Worm (Caenorhabditis elegans) whole organism, L4 larva: ENCODE measurements around the gene Y38E10A.28.

Source experiments
- D1046.2 ChIP-seq: fragments of 200-800 bp; sonication (Bioruptor generic); IDR thresholded peaks from 2 replicates; pipeline ENCODE4 v1.3.6; 2022; ENCODE audit warnings: missing genetic modification characterization, missing compliant biosample characterization
- F26F4.8 ChIP-seq: fragments of 200-800 bp; sonication (Bioruptor generic); conservative IDR thresholded peaks from 2 replicates; pipeline ENCODE4 v1.3.6; 2022; ENCODE audit warnings: missing genetic modification characterization, missing compliant biosample characterization
- F37D6.2 ChIP-seq: sonication (generic microtip); optimal IDR thresholded peaks from 2 replicates; lab custom pipeline; 2016; ENCODE audit warnings: mild to moderate bottlenecking, missing genetic modification characterization, missing compliant biosample characterization
- T20F7.1 ChIP-seq: fragments of 200-800 bp; sonication (Bioruptor generic); optimal IDR thresholded peaks from 2 replicates; lab custom pipeline; 2018; ENCODE audit warnings: mild to moderate bottlenecking, missing genetic modification characterization, missing compliant biosample characterization
- Y48G9A.11 ChIP-seq: fragments of 200-800 bp; sonication (Bioruptor generic); IDR thresholded peaks from 2 replicates; pipeline ENCODE4 v1.3.6; 2022; ENCODE audit warnings: missing genetic modification reagents, missing genetic modification characterization, missing compliant biosample characterization
- Y5F2A.4 ChIP-seq: fragments of 200-800 bp; sonication (Bioruptor generic); optimal IDR thresholded peaks from 2 replicates; lab custom pipeline; 2018; ENCODE audit warnings: mild to moderate bottlenecking, missing genetic modification characterization, missing compliant biosample characterization
- aha-1 ChIP-seq: fragments of 150-350 bp; peaks from one replicate; lab custom pipeline; 2014; ENCODE audit warnings: missing biosample characterization, missing genetic modification characterization
- attf-4 ChIP-seq: sonication (generic microtip); optimal IDR thresholded peaks from 3 replicates; lab custom pipeline; 2017; ENCODE audit warnings: missing biosample characterization, missing genetic modification characterization
- ceh-20 ChIP-seq: fragments of 200-800 bp; sonication (Bioruptor generic); IDR thresholded peaks from 2 replicates; pipeline ENCODE4 v1.3.6; 2022; ENCODE audit warnings: missing genetic modification reagents, missing genetic modification characterization, missing compliant biosample characterization
- ces-1 ChIP-seq: fragments of 150-350 bp; sonication (generic microtip); optimal IDR thresholded peaks from 4 replicates; lab custom pipeline; 2014; ENCODE audit warnings: missing biosample characterization, missing genetic modification reagents, missing genetic modification characterization
- cey-2 ChIP-seq: sonication (generic microtip); optimal IDR thresholded peaks from 3 replicates; lab custom pipeline; 2017; ENCODE audit warnings: missing genetic modification characterization, mild to moderate bottlenecking, missing compliant biosample characterization, antibody characterized with exemption, borderline replicate concordance; ENCODE audit not compliant: insufficient read depth
- daf-16 ChIP-seq, 3 experiments: sonication (generic microtip); optimal IDR thresholded peaks; 2 replicates each; lab custom pipeline; 2016 to 2017; ENCODE audit warnings: missing genetic modification characterization in 3 of 3, missing genetic modification reagents in 3 of 3, mild to moderate bottlenecking in 2 of 3, missing compliant biosample characterization in 2 of 3, missing biosample characterization in 1 of 3, moderate library complexity in 1 of 3
- daf-19 ChIP-seq: fragments of 200-800 bp; sonication (Bioruptor generic); conservative IDR thresholded peaks from 2 replicates; pipeline ENCODE4 v1.3.6; 2022; ENCODE audit warnings: missing genetic modification characterization, missing compliant biosample characterization
- dmd-8 ChIP-seq: fragments of 200-800 bp; sonication (Bioruptor generic); IDR thresholded peaks from 2 replicates; pipeline ENCODE4 v1.3.6; 2022; ENCODE audit warnings: missing genetic modification characterization, missing compliant biosample characterization
- dmd-9 ChIP-seq: fragments of 200-800 bp; sonication (Bioruptor generic); IDR thresholded peaks from 2 replicates; pipeline ENCODE4 v1.3.6; 2022; ENCODE audit warnings: missing genetic modification reagents, missing genetic modification characterization, missing compliant biosample characterization
- dpl-1 ChIP-seq: fragments of 150-350 bp; optimal IDR thresholded peaks from 2 replicates; lab custom pipeline; 2014; ENCODE audit warnings: missing biosample characterization, missing genetic modification reagents, missing genetic modification characterization
- duxl-1 ChIP-seq: sonication (generic microtip); optimal IDR thresholded peaks from 2 replicates; lab custom pipeline; 2016; ENCODE audit warnings: mild to moderate bottlenecking, missing genetic modification characterization, moderate library complexity, missing compliant biosample characterization; ENCODE audit not compliant: poor library complexity
- egl-27 ChIP-seq: sonication (generic microtip); optimal IDR thresholded peaks from 3 replicates; lab custom pipeline; 2017; ENCODE audit warnings: missing biosample characterization, missing genetic modification reagents, missing genetic modification characterization
- fos-1 ChIP-seq: fragments of 150-350 bp; optimal IDR thresholded peaks from 2 replicates; lab custom pipeline; 2014; ENCODE audit warnings: missing biosample characterization, missing genetic modification characterization
- hif-1 ChIP-seq, 2 experiments: sonication (generic microtip); optimal IDR thresholded peaks; 2 replicates each; lab custom pipeline; 2016 to 2017; ENCODE audit warnings: missing compliant biosample characterization in 2 of 2, missing genetic modification characterization in 2 of 2, missing genetic modification reagents in 2 of 2, missing genotype in 2 of 2, mild to moderate bottlenecking in 1 of 2
- hlh-11 ChIP-seq: fragments of 200-800 bp; sonication (Bioruptor generic); optimal IDR thresholded peaks from 2 replicates; lab custom pipeline; 2018; ENCODE audit warnings: mild to moderate bottlenecking, missing genetic modification characterization, missing compliant biosample characterization
- hlh-30 ChIP-seq: sonication (generic microtip); optimal IDR thresholded peaks from 2 replicates; lab custom pipeline; 2017; ENCODE audit warnings: antibody characterized with exemption, mild to moderate bottlenecking, missing genetic modification characterization, missing compliant biosample characterization; ENCODE audit not compliant: insufficient read depth
- lin-39 ChIP-seq: fragments of 150-350 bp; optimal IDR thresholded peaks from 2 replicates; lab custom pipeline; 2014; ENCODE audit warnings: missing biosample characterization, missing genetic modification reagents, missing genetic modification characterization
- mdl-1 ChIP-seq, 2 experiments: fragments of 150-350 bp in 1 of 2; sonication (generic microtip) in 1 of 2; optimal IDR thresholded peaks; 2 replicates each; lab custom pipeline; 2014 to 2017; ENCODE audit warnings: missing biosample characterization in 2 of 2, missing genetic modification characterization in 2 of 2
- nhr-10 ChIP-seq: fragments of 150-350 bp; optimal IDR thresholded peaks from 2 replicates; lab custom pipeline; 2014; ENCODE audit warnings: missing biosample characterization, missing genetic modification characterization
- nhr-102 ChIP-seq: sonication (generic microtip); optimal IDR thresholded peaks from 2 replicates; lab custom pipeline; 2016; ENCODE audit warnings: mild to moderate bottlenecking, missing genetic modification characterization, moderate library complexity, missing compliant biosample characterization
- nhr-111 ChIP-seq: fragments of 200-800 bp; sonication (Bioruptor generic); optimal IDR thresholded peaks from 2 replicates; lab custom pipeline; 2018; ENCODE audit warnings: mild to moderate bottlenecking, missing genetic modification characterization, missing compliant biosample characterization
- nhr-25 ChIP-seq: sonication (generic microtip); optimal IDR thresholded peaks from 2 replicates; lab custom pipeline; 2017; ENCODE audit warnings: missing genetic modification characterization, mild to moderate bottlenecking, missing compliant biosample characterization, antibody characterized with exemption, moderate library complexity, borderline replicate concordance; ENCODE audit not compliant: insufficient read depth
- nhr-6 ChIP-seq: fragments of 150-350 bp; optimal IDR thresholded peaks from 2 replicates; lab custom pipeline; 2014; ENCODE audit warnings: missing biosample characterization, missing genetic modification characterization
- nhr-76 ChIP-seq: fragments of 150-350 bp; optimal IDR thresholded peaks from 2 replicates; lab custom pipeline; 2014; ENCODE audit warnings: missing biosample characterization, missing genetic modification characterization
- nhr-77 ChIP-seq: fragments of 150-350 bp; optimal IDR thresholded peaks from 2 replicates; lab custom pipeline; 2014; ENCODE audit warnings: missing biosample characterization, missing genetic modification characterization
- php-3 ChIP-seq: fragments of 200-800 bp; sonication (Bioruptor generic); IDR thresholded peaks from 2 replicates; pipeline ENCODE4 v1.3.6; 2022; ENCODE audit warnings: missing genetic modification reagents, missing genetic modification characterization, missing compliant biosample characterization
- pqm-1 ChIP-seq: sonication (generic microtip); optimal IDR thresholded peaks from 2 replicates; lab custom pipeline; 2017; ENCODE audit warnings: missing biosample characterization, missing genetic modification characterization
- set-16 ChIP-seq: fragments of 200-800 bp; sonication (Bioruptor generic); IDR thresholded peaks from 2 replicates; pipeline ENCODE4 v1.3.6; 2022; ENCODE audit warnings: missing genetic modification reagents, missing genetic modification characterization, missing compliant biosample characterization
- snpc-4 ChIP-seq: fragments of 150-350 bp; optimal IDR thresholded peaks from 2 replicates; lab custom pipeline; 2014; ENCODE audit warnings: missing biosample characterization, missing genetic modification characterization
- spr-1 ChIP-seq: sonication (generic microtip); optimal IDR thresholded peaks from 2 replicates; lab custom pipeline; 2016; ENCODE audit warnings: mild to moderate bottlenecking, missing genetic modification characterization, missing compliant biosample characterization
- spr-3 ChIP-seq: fragments of 200-800 bp; sonication (Bioruptor generic); optimal IDR thresholded peaks from 2 replicates; lab custom pipeline; 2018; ENCODE audit warnings: mild to moderate bottlenecking, missing genetic modification characterization, missing compliant biosample characterization
- tag-97 ChIP-seq: fragments of 200-800 bp; sonication (Bioruptor generic); IDR thresholded peaks from 2 replicates; pipeline ENCODE4 v1.3.6; 2022; ENCODE audit warnings: missing genetic modification characterization, missing compliant biosample characterization
- unc-62 ChIP-seq, 3 experiments: fragments of 150-350 bp in 1 of 3; sonication (generic microtip); optimal IDR thresholded peaks in 2 of 3; peaks in 1 of 3; 1 replicate in 1 of 3; 2 replicates in 2 of 3; lab custom pipeline; 2014 to 2017; ENCODE audit warnings: missing biosample characterization in 3 of 3, missing genetic modification characterization in 3 of 3, missing genetic modification reagents in 3 of 3, missing genotype in 1 of 3
- vab-7 ChIP-seq: fragments of 200-800 bp; sonication (Bioruptor generic); IDR thresholded peaks from 2 replicates; pipeline ENCODE4 v1.3.6; 2022; ENCODE audit warnings: missing genetic modification reagents, missing genetic modification characterization, missing compliant biosample characterization
- zfp-2 ChIP-seq: sonication (generic microtip); optimal IDR thresholded peaks from 2 replicates; lab custom pipeline; 2016; ENCODE audit warnings: mild to moderate bottlenecking, missing genetic modification characterization, missing compliant biosample characterization

Y38E10A.28 gene

ce11 chrII:12625673-12626072 lies 3.8 kb upstream of the Y38E10A.28 start (continued):
- TF ChIP-seq unc-62 (GFP tag; optimal IDR thresholded peaks at IDR 0.05 in 1 of 2; lab: Kevin White, UChicago) (peak in 1 of 2 experiments; percentile 97), unc-62 (tag; optimal IDR thresholded peaks at IDR 0.05; lab: Kevin White, UChicago) (no peak), daf-16 (GFP tag; optimal IDR thresholded peaks at IDR 0.05; lab: Kevin White, UChicago) (no peak), daf-16 (tag; optimal IDR thresholded peaks at IDR 0.05; lab: Kevin White, UChicago) (no peak), fos-1 (no peak), pqm-1 (tag; lab: Kevin White, UChicago) (no peak), ceh-20 (GFP tag; lab: Robert Waterston, UW) (0 out of 2 replicates have a peak, but pooled peaks have one; percentile 19), tag-97 (GFP tag; lab: Robert Waterston, UW) (no peak), nhr-111 (GFP tag; lab: Kevin White, UChicago) (no peak), duxl-1 (tag; lab: Kevin White, UChicago) (no peak), nhr-102 (tag; lab: Kevin White, UChicago) (no peak), mdl-1 (tag; optimal IDR thresholded peaks at IDR 0.05; lab: Kevin White, UChicago) (peak; percentile 35 to 85), dpl-1 (GFP tag; lab: Kevin White, UChicago) (no peak), cey-2 (tag; lab: Kevin White, UChicago) (peak; percentile 79), nhr-77 (no peak), T20F7.1 (GFP tag; lab: Kevin White, UChicago) (no peak), Y5F2A.4 (no peak), nhr-25 (tag; lab: Kevin White, UChicago) (peak; percentile 52), nhr-6 (no peak), vab-7 (GFP tag; lab: Robert Waterston, UW) (no peak), snpc-4 (tag; lab: Kevin White, UChicago) (no peak), F26F4.8 (GFP tag; lab: Robert Waterston, UW) (no peak), hif-1 (tag; optimal IDR thresholded peaks at IDR 0.05; lab: Kevin White, UChicago) (peak in 1 of 2 experiments; percentile 86), hlh-30 (peak; percentile 54), spr-3 (GFP tag; lab: Kevin White, UChicago) (no peak), nhr-10 (tag; lab: Kevin White, UChicago) (peak; percentile 10), nhr-76 (tag; lab: Kevin White, UChicago) (peak; percentile 41), spr-1 (no peak), hlh-11 (peak; percentile 76), F37D6.2 (tag; lab: Kevin White, UChicago) (no peak), php-3 (GFP tag; lab: Robert Waterston, UW) (no peak), attf-4 (no peak), ces-1 (GFP tag; lab: Kevin White, UChicago) (no peak), zfp-2 (tag; lab: Kevin White, UChicago) (no peak), dmd-8 (GFP tag; lab: Robert Waterston, UW) (no peak)

- TF ChIP-seq set-16 (no peak), nhr-111 (GFP tag; lab: Kevin White, UChicago) (no peak), aha-1 (tag; lab: Kevin White, UChicago) (peak; percentile 69), mdl-1 (tag; optimal IDR thresholded peaks at IDR 0.05; lab: Kevin White, UChicago) (no peak), D1046.2 (GFP tag; lab: Robert Waterston, UW) (0 out of 2 replicates have a peak, but pooled peaks have one; percentile 10), zfp-2 (tag; lab: Kevin White, UChicago) (no peak), vab-7 (GFP tag; lab: Robert Waterston, UW) (no peak), egl-27 (no peak), nhr-102 (tag; lab: Kevin White, UChicago) (no peak), dmd-9 (GFP tag; lab: Robert Waterston, UW) (no peak), ceh-20 (GFP tag; lab: Robert Waterston, UW) (no peak), Y48G9A.11 (GFP tag; lab: Robert Waterston, UW) (no peak), daf-19 (GFP tag; lab: Robert Waterston, UW) (peak; percentile 60; the same call in 1 of the 2 replicates), F26F4.8 (GFP tag; lab: Robert Waterston, UW) (no peak), lin-39 (tag; lab: Kevin White, UChicago) (no peak), unc-62 (GFP tag; optimal IDR thresholded peaks at IDR 0.05 in 1 of 2; lab: Kevin White, UChicago) (peak in 1 of 2 experiments; percentile 96), unc-62 (tag; optimal IDR thresholded peaks at IDR 0.05; lab: Kevin White, UChicago) (no peak)
These were observed 3.3 kb upstream of the Y38E10A.28 start for ce11 chrII:12626120-12626624.
